Fruit fly (Drosophila melanogaster): Measurements from ENCODE around the gene CG13280.

CG13280 gene

DNA sequence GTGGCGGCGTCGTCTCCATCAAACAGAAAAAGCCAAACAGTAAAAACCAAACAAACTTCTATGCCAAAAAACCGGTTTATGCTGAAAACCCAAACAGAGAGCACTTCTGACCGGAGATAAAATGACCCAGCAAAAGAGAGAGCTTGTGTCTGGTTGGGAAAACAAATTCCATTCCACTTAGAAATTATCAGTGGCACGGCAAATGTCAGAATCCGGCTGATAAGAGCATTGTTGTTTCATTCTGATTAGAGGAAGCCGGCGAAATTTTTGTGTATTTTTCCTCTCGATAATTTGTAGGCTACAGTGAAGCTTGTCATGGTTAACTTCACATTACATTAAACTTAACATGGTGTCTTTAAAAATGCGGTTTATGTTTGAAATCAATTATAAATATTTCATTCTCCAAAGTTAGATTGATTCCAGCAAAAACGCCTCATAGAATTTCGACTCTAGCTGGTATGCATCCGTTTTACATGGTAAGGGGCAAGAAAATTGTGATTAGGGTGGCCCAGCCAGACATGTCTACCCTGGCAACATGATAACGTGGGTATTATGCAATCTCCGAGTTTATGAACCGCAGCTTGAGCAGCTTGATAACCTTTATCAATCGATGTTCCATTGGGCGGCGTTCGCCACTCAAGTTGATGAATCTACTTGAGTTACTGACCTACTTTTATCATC is 3.3 kb downstream of the CG13280 start:
- no peak for TF ChIP-seq psq (optimal IDR thresholded peaks at IDR 0.05)
- TF ChIP-seq ttk (optimal IDR thresholded peaks at IDR 0.05): no peak
- no peak for TF ChIP-seq insv (optimal IDR thresholded peaks at IDR 0.05)

dm6 chr2L:16816750-16817087 is 4.2 kb downstream of the CG13280 start:
- TF ChIP-seq Sin3A (optimal IDR thresholded peaks at IDR 0.05): no peak
- TF ChIP-seq Myc (optimal IDR thresholded peaks at IDR 0.05): no peak
- TF ChIP-seq h (optimal IDR thresholded peaks at IDR 0.05): no peak
- TF ChIP-seq insv (optimal IDR thresholded peaks at IDR 0.05): no peak
- no peak for TF ChIP-seq psq (optimal IDR thresholded peaks at IDR 0.05)
- TF ChIP-seq ttk (optimal IDR thresholded peaks at IDR 0.05): no peak

DNA sequence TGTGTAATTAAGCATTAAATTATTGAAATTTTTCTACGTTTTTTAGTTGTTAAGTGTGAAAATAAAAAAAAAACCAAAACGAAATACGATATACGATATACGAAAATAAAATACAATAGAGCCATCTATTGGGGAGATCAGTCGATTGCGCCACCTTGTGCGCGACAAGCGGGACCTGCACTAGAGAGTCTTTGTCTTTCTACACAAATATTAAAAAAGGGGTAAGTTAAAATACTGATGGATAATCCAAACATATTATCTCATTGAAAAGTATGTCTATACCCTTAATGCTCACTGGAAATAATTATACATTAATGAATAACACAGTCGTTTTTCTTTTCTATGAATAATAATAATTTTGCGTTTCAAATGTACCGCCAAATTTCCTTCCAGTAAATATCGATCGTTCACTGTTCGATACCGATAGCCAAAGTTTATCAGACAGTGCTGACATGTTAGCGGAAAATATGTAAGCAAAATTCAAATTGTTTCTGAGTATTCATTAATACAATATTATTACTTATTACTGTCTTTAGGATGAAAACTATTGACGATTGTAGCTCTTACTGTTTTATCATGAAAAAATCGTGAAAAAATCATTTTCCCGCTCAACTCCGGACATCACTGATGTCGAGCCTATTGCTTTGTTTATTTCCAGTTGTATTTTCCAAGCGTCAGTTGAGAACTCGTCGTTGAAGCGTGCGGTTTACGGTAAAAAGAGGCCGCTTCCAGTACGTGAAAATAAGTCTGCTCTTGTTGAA is 4.7 kb downstream of the CG13280 start, which contains the start of gene mdy:
TSS of gene mdy (plus strand) at position 672 of the 761 bp plus-strand sequence.
- TF ChIP-seq ttk (optimal IDR thresholded peaks at IDR 0.05): no peak
- TF ChIP-seq Sin3A (optimal IDR thresholded peaks at IDR 0.05): no peak
- TF ChIP-seq Myc (optimal IDR thresholded peaks at IDR 0.05): no peak
- no peak for TF ChIP-seq h (optimal IDR thresholded peaks at IDR 0.05)
- TF ChIP-seq insv (optimal IDR thresholded peaks at IDR 0.05): no peak
- TF ChIP-seq psq (optimal IDR thresholded peaks at IDR 0.05): no peak

DNA sequence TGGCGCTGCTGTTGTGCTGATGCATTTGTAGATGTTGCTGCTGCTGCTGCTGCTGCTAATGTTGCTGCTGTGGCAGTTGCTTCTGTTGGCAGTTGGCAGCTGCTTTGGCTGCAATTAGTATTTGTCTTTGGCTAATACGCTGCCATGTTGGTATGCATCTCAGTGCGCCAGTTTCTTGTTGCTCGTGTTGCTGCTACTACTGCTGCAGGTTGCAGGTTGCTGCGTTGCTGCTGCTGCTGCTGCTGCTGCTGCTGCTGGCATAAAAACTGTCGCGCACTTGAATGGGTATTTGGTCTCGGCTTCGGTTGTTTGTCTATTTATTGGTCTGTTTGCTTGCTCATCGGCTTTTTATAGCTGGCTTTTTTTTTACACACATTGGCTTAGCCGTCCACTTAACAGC is 12.1 kb downstream of the CG13280 start:
- no peak for TF ChIP-seq Myc (optimal IDR thresholded peaks at IDR 0.05)

DNA sequence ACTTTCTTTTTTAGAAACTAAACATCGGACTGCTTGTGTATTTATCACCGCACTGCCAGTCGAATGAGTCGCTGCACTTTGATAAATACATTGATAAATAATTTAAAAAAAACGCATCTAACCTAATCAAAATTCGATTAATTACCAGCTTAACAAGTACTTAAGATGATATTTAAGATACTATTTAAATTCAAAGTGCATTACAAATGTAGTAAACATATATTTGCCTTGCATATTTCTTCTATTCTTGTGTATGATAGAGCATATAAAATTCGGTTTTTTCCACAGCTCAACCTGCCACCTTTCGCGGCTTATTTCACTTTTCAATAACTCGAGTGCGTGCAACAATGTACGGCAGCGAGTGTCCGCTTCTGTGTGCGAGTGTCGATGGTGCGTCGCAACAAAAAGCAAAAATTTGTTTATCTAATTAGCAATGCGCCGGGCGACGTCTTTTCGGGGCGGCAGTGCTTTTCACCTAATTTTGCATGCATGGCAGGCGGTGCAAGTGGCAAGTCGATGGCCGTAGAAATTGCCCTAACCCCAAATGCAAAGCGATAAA is 16.4 kb downstream of the CG13280 start, which contains the start of gene CG13272:
TSS of gene CG13272 (plus strand) at position 509 of the 559 bp plus-strand sequence.
- TF ChIP-seq psq (optimal IDR thresholded peaks at IDR 0.05) (no peak), insv (optimal IDR thresholded peaks at IDR 0.05) (no peak), Myc (optimal IDR thresholded peaks at IDR 0.05) (no peak), Sin3A (optimal IDR thresholded peaks at IDR 0.05) (no peak), h (optimal IDR thresholded peaks at IDR 0.05) (no peak), ttk (optimal IDR thresholded peaks at IDR 0.05) (no peak)

DNA sequence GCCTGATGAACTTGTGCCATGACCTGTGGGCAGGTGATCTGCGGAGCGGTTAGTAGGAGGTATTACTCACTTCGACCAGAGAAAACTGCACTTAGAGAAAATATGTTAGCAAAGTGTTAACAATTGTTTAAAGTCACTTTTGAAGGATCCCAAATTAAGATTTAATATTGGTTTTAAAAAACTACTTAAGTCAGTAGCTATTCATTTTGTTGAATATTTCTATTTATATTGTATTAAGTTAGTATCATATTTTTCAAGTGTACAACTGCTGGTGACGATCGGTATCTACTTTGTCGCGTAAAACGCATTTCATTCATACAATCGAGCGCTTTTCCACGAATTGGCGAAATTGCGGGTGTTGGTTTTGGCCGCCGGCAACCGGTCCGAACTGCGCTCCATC is 17.3 kb downstream of the CG13280 start:
- TF ChIP-seq Myc (optimal IDR thresholded peaks at IDR 0.05) (no peak), h (optimal IDR thresholded peaks at IDR 0.05) (no peak), insv (optimal IDR thresholded peaks at IDR 0.05) (no peak), Sin3A (optimal IDR thresholded peaks at IDR 0.05) (no peak), psq (optimal IDR thresholded peaks at IDR 0.05) (no peak)

DNA sequence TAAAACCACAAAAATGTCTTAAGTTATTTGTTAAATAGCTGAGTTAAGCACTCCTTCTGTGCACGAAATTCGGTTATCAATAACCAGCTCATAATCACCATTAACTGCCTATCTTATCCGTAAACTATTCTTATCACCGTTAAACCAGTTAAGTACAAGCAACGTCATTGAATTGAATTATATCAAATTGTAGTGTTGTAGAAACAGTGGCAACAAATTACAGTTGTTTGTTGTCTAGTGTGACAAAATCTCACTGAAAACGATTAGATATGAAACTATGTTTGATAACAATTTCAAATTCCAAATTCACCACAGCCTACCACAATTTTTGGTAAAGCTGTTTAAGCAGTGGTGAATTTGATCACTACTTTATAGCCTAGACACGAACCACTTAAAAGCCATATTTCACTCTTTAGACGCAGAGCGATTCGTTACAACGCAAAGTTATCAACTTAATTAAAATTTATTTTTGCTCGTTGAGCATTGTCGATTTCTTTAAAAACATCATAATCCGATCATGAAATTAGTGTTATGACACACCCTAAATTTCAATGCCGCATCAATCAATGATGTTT is 19.2 kb downstream of the CG13280 start:
- TF ChIP-seq Myc (optimal IDR thresholded peaks at IDR 0.05) (no peak), ttk (optimal IDR thresholded peaks at IDR 0.05) (no peak), Sin3A (optimal IDR thresholded peaks at IDR 0.05) (no peak), insv (optimal IDR thresholded peaks at IDR 0.05) (no peak), psq (optimal IDR thresholded peaks at IDR 0.05) (no peak)

DNA sequence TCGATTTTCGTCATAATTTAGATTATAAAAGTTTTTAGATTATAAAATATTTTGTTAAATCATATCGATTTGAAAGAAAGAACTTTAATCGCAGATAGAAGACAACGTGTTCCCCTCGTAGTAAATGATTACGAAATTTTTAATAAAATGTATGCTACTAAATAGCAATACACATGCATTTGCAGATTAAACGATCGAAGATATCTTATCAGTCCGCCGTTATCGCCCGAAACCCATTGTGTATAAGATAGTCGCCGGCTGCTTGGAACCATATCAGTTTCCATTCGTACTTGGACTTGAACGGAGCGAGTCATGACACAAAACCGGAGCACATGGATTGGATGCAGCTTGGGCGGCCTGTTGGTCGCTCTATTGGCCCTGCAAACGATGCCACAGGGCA is 21.4 kb downstream of the CG13280 start:
- TF ChIP-seq Myc (optimal IDR thresholded peaks at IDR 0.05) (no peak), Sin3A (optimal IDR thresholded peaks at IDR 0.05) (no peak), ttk (optimal IDR thresholded peaks at IDR 0.05) (no peak), psq (optimal IDR thresholded peaks at IDR 0.05) (no peak), h (optimal IDR thresholded peaks at IDR 0.05) (no peak), insv (optimal IDR thresholded peaks at IDR 0.05) (no peak)

DNA sequence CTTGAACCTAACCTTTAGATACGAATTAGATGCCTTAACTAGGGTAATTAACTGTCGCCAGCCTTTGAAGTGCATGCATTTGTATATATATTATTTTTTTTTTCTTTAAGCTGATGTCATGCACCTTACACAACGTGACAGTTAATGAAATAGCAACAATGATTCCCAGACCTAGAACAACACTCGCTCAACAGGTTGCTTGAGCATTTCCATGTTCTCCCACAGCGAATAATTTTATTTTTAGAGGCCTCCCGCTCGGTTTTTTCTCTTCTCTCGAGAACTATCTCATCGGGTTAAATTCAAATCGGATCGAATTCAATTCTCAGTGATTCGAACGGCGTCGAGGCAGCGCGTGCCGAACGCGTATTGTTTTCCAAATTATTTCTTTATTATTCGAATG is 22.2 kb downstream of the CG13280 start, which contains the start of gene Ugt37D1:
TSS of gene Ugt37D1 (plus strand) at position 321 of the 400 bp plus-strand sequence.
- TF ChIP-seq Sin3A (optimal IDR thresholded peaks at IDR 0.05) (no peak), ttk (optimal IDR thresholded peaks at IDR 0.05) (no peak), psq (optimal IDR thresholded peaks at IDR 0.05) (no peak), h (optimal IDR thresholded peaks at IDR 0.05) (no peak), insv (optimal IDR thresholded peaks at IDR 0.05) (no peak), Myc (optimal IDR thresholded peaks at IDR 0.05) (no peak)

- TF ChIP-seq ttk (optimal IDR thresholded peaks at IDR 0.05) (no peak), Sin3A (optimal IDR thresholded peaks at IDR 0.05) (no peak), h (optimal IDR thresholded peaks at IDR 0.05) (no peak), insv (optimal IDR thresholded peaks at IDR 0.05) (no peak), Myc (optimal IDR thresholded peaks at IDR 0.05) (no peak), psq (optimal IDR thresholded peaks at IDR 0.05) (no peak)
Observed at dm6 chr2L:16796104-16796645, 24.7 kb downstream of the CG13280 start, which contains the start of gene Ugt37E1. Gene Ugt37E1 (plus strand): TSS chr2L:16796595.

dm6 chr2L:16793970-16794369 is 26.9 kb downstream of the CG13280 start, which contains the start of gene Ugt37C2:
Gene Ugt37C2 (plus strand): TSS chr2L:16794211.
- no peak for TF ChIP-seq psq (optimal IDR thresholded peaks at IDR 0.05)
- TF ChIP-seq Myc (optimal IDR thresholded peaks at IDR 0.05): no peak
- no peak for TF ChIP-seq Sin3A (optimal IDR thresholded peaks at IDR 0.05)
- no peak for TF ChIP-seq h (optimal IDR thresholded peaks at IDR 0.05)

DNA sequence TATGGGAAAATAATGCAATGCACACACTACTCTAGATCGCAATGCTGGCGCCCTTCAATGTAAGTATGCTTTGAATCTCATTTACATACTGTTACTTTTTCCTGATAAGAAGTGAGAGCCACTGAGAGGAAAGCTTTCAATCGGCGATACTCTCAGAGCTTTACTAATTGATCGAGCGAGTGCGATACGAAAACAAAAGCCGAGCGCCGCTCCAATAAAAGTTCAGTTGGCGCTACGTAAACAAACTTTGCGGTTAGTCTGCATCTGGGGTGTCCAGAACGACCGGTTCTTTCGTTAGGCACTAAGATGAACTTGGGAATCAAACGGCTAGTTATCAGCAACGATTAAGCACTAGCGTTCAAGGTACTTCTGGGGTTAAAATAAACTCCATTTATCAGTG is 29.5 kb downstream of the CG13280 start, which contains the start of gene CG17928:
TSS of gene CG17928 (plus strand) at position 224 of the 400 bp plus-strand sequence.
- TF ChIP-seq h (optimal IDR thresholded peaks at IDR 0.05) (no peak), insv (optimal IDR thresholded peaks at IDR 0.05) (no peak), Myc (optimal IDR thresholded peaks at IDR 0.05) (no peak), ttk (optimal IDR thresholded peaks at IDR 0.05) (no peak), psq (optimal IDR thresholded peaks at IDR 0.05) (no peak), Sin3A (optimal IDR thresholded peaks at IDR 0.05) (no peak)
